Worm (Caenorhabditis elegans) whole organism, L2 larva: ENCODE results near the gene T24D3.2.

ENCODE experiments used
- ZK546.5 ChIP-seq: sonication (generic microtip); optimal IDR thresholded peaks from 2 replicates; lab custom pipeline; 2017; ENCODE audit warnings: missing biosample characterization, missing genetic modification characterization
- lin-13 ChIP-seq: fragments of 150-350 bp; optimal IDR thresholded peaks from 2 replicates; lab custom pipeline; 2014; ENCODE audit warnings: missing biosample characterization, missing genetic modification reagents, missing genetic modification characterization
- nhr-11 ChIP-seq: fragments of 150-350 bp; optimal IDR thresholded peaks from 2 replicates; lab custom pipeline; 2014; ENCODE audit warnings: missing biosample characterization, missing genetic modification characterization

DNA sequence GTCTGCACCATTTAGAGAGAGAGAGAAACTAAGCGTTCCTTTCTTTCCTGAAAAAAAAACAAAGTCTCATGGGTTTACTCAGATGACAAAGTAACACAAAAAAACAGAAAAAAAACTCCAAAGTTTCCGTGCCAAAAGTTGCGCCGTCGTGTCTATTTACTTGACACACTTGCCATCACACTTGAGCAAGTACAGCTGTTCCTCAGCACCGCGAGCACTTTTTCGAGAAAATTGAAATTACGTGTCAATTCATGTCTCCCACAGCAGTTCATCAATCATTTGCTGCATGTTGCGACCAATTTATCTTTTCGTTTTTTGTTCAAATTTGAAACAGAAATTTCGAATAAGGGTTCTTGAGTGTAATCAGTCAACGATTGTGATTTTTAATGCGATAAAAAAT lies 11.0 kb downstream of the T24D3.2 start:
- TF ChIP-seq lin-13 (GFP tag; lab: Kevin White, UChicago) (no peak), nhr-11 (tag; lab: Kevin White, UChicago) (no peak), ZK546.5 (tag; lab: Kevin White, UChicago) (no peak)
